Worm (Caenorhabditis elegans) whole organism, L4/young adult: Measurements from ENCODE around the gene F58F12.1.

Experiments used
- W03F9.2 ChIP-seq: fragments of 150-350 bp; optimal IDR thresholded peaks from 2 replicates; lab custom pipeline; 2014; ENCODE audit warnings: missing biosample characterization, missing genetic modification characterization
- dao-5 ChIP-seq: sonication (generic microtip); optimal IDR thresholded peaks from 2 replicates; lab custom pipeline; 2016; ENCODE audit warnings: missing genotype, missing genetic modification characterization, moderate library complexity, missing compliant biosample characterization
- him-1 ChIP-seq: sonication (generic microtip); optimal IDR thresholded peaks from 2 replicates; lab custom pipeline; 2016; ENCODE audit warnings: missing genotype, missing genetic modification reagents, missing genetic modification characterization, missing compliant biosample characterization

F58F12.1 gene

DNA sequence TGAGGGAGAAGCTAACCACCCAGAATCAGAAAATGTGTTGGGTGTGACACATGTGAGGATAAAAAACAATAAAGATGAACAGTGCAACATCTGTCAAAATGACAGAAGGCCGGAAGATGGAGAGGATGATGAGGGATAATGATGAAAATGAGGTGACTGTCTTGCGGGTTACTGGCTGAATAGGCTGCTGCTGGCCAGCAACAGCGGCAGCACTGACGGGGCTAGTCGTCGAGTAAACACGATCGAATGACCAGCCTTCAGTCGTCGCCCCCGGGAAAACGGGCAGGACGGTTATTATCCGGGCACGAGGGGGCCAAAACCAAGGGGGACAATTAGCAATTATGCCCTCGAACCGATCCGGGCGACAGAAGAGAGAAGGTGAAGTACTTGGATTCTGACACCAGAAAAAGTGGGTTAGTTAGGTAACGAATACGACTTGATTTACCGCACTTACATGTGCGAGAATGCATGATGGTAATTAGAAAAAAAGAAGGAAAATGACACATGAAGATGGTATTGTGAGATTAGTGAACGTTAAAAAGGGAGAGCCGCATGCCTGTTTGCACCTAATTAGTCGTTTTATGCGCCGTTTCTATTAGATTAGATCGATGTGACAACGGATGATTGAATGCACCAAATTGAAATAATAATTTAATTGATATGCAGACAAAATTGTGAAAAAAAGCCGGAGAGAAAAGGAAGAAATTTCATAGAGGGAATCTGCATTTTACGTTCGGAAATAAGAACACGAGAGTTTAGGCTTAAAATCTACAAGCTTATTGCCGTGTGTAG lies 28.4 kb downstream of the F58F12.1 start:
- no peak for TF ChIP-seq W03F9.2
- no peak for TF ChIP-seq dao-5

DNA sequence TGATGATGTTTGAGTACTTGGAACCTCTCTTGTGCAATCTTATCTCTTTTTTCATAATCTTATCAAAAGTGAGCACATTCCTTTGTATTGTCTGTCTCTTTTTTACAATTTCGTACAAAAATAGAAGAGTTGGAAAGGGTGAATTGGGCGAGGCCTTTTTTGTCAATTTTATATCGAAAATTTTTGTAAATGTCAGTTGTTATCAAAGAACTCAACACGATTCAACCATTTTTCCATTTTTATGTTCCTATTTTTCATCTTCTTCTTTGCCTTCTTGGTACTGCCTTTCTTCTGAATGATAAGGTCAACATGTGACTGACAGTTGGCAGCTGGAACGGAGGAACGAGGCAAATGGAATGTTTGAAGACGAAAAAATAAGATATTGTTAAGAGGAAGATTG lies 30.3 kb downstream of the F58F12.1 start:
- TF ChIP-seq W03F9.2 (no peak), dao-5 (no peak), him-1 (tag; lab: Kevin White, UChicago) (no peak)

DNA sequence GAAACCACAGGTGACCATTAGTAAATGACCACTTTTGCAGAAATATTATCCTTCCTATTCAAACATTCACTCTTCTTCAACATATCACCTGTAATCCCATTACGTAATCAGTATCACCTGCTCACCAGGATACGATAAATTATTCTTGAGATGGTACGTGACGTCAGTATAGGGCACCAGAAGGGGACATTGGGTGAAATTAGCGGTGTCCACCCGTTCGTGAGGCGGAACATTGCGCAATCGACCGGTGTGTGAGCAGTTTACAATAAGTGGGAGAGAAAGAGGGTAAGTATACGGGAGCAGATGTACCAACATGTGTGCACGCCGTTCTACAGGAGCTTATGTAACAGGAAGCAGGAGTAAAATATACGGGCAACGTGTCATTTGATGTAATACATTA lies 34.6 kb downstream of the F58F12.1 start:
- TF ChIP-seq dao-5 (no peak), W03F9.2 (no peak), him-1 (tag; lab: Kevin White, UChicago) (no peak)

DNA sequence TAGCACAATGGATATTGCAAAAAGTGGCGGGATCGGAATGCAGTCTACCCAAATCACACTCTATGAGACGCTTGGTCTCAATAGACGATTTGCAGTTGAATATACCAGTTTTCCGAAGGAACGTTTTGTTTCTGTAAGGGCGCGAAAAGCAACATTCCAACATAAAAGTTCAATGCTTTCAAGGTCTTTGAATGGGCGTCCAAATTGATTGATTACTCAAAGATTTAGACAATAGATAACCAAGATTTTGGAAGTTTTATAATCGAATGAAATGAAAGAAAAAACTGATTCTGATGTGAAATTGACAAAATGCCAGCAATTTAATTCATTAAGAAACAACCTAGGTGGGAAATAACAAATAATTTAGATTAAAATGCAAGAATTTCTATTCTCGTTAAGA lies 35.7 kb downstream of the F58F12.1 start:
- no peak for TF ChIP-seq him-1 (tag; lab: Kevin White, UChicago)
- no peak for TF ChIP-seq W03F9.2
- no peak for TF ChIP-seq dao-5

DNA sequence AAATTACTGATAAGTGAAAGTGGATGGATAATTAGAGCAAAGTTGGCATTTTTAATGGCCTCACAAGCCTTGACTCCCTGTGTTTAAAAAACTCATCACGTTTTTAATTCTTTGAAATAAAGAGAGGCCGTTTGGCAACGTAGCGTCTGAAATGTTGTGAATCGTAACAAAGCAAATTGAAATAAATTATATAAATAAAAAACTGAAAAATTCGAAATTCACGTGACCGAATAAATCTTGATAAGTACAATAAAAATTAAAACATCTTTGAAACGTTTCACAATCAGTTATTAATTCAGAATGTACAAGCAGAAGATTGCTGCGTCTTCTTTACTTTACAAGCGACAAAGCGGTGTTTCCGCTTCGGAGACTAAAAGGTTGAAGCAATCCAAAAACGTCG lies 39.4 kb downstream of the F58F12.1 start, which contains the start of gene K03H9.3:
K03H9.3 (plus strand) TSS at position 301 of the 400 bp plus-strand sequence.
- TF ChIP-seq W03F9.2 (no peak), dao-5 (no peak), him-1 (tag; lab: Kevin White, UChicago) (no peak)

DNA sequence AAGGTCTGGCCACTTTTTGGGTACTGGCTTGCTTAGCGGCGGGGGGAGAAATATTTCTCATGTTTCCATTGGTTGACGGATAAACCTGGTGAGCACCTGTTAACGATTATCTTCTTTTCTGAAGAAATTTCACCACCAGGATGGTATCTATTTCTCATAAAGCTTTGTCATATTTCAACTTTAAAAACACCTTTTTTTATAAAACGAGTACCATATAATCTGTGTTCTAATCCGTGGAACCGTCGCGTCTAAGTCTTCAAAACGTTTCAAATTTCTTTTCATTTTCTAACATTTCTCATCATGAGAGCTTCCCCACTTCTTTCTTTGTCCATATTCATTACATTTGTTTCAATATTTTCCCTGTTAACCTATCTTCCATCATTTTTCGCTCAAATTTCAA lies 42.5 kb downstream of the F58F12.1 start, which contains the start of gene col-75:
col-75 (plus strand) TSS at position 301 of the 400 bp plus-strand sequence.
- TF ChIP-seq him-1 (tag; lab: Kevin White, UChicago) (no peak), dao-5 (no peak), W03F9.2 (no peak)
